Worm (Caenorhabditis elegans) whole organism, L4/young adult: Measurements from ENCODE around the gene C08F8.6.

Experiments used
- W03F9.2 ChIP-seq: fragments of 150-350 bp; optimal IDR thresholded peaks from 2 replicates; lab custom pipeline; 2014; ENCODE audit warnings: missing biosample characterization, missing genetic modification characterization
- dao-5 ChIP-seq: sonication (generic microtip); optimal IDR thresholded peaks from 2 replicates; lab custom pipeline; 2016; ENCODE audit warnings: missing genotype, missing genetic modification characterization, moderate library complexity, missing compliant biosample characterization
- him-1 ChIP-seq: sonication (generic microtip); optimal IDR thresholded peaks from 2 replicates; lab custom pipeline; 2016; ENCODE audit warnings: missing genotype, missing genetic modification reagents, missing genetic modification characterization, missing compliant biosample characterization

DNA sequence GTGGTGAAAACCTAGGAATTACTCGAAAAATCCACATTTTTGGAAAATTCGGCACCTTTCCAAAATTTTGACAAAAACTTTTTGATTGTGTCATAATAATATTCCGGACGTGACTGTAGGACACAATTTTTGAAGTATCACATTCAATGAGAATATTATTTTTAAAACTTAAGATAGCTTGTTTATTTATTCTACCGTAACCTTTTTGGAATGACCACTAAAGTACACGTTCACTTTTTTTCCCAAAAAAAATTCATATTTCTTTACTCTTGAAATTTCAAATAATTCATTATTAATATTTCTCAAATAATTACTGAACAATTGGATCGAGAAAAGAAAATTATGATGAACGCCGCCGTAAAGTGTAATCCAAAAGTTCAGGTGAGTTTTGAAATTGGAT lies 42.5 kb upstream of the C08F8.6 start, which contains the start of gene R07H5.9:
- no peak for TF ChIP-seq dao-5 (tag; lab: Kevin White, UChicago)
- TF ChIP-seq him-1 (tag; lab: Kevin White, UChicago) = no peak
- TF ChIP-seq W03F9.2 = no peak
